Worm (Caenorhabditis elegans) whole organism, L3 larva: ENCODE measurements around the gene cpt-6.
A peak's percentile ranks its signal among the peaks of the same experiment; 100 is the strongest.

Source experiments
- R02D3.7 ChIP-seq: fragments of 150-350 bp; optimal IDR thresholded peaks from 2 replicates; lab custom pipeline; 2014; ENCODE audit warnings: missing biosample characterization, missing genetic modification characterization
- ZK546.5 ChIP-seq: sonication (generic microtip); optimal IDR thresholded peaks from 2 replicates; lab custom pipeline; 2017; ENCODE audit warnings: missing biosample characterization, missing genetic modification characterization
- aly-2 ChIP-seq: fragments of 150-350 bp; optimal IDR thresholded peaks from 2 replicates; lab custom pipeline; 2014; ENCODE audit warnings: missing biosample characterization, missing genetic modification characterization
- ama-1 ChIP-seq: fragments of 150-350 bp; optimal IDR thresholded peaks from 2 replicates; lab custom pipeline; 2018
- ceh-16 ChIP-seq: sonication (generic microtip); optimal IDR thresholded peaks from 2 replicates; lab custom pipeline; 2017; ENCODE audit warnings: missing biosample characterization, missing genetic modification characterization
- ceh-28 ChIP-seq: fragments of 150-350 bp; optimal IDR thresholded peaks from 2 replicates; lab custom pipeline; 2014; ENCODE audit warnings: missing biosample characterization, missing genetic modification reagents, missing genetic modification characterization
- ceh-82 ChIP-seq: fragments of 150-350 bp; optimal IDR thresholded peaks from 2 replicates; lab custom pipeline; 2014; ENCODE audit warnings: missing biosample characterization, missing genetic modification characterization
- ceh-9 ChIP-seq: sonication (generic microtip); optimal IDR thresholded peaks from 2 replicates; lab custom pipeline; 2018; ENCODE audit warnings: missing biosample characterization, missing genetic modification characterization
- daf-12 ChIP-seq: fragments of 150-350 bp; optimal IDR thresholded peaks from 2 replicates; lab custom pipeline; 2014; ENCODE audit warnings: missing biosample characterization, missing genetic modification reagents, missing genetic modification characterization
- egl-27 ChIP-seq: sonication (generic microtip); optimal IDR thresholded peaks from 4 replicates; lab custom pipeline; 2017; ENCODE audit warnings: missing biosample characterization, missing genetic modification reagents, missing genetic modification characterization
- elt-1 ChIP-seq: fragments of 150-350 bp; optimal IDR thresholded peaks from 2 replicates; lab custom pipeline; 2014; ENCODE audit warnings: missing biosample characterization, missing genetic modification characterization
- elt-2 ChIP-seq: sonication (generic microtip); optimal IDR thresholded peaks from 2 replicates; lab custom pipeline; 2016; ENCODE audit warnings: missing genetic modification reagents, mild to moderate bottlenecking, missing genetic modification characterization, missing compliant biosample characterization
- elt-3 ChIP-seq, 3 experiments: fragments of 150-350 bp in 1 of 3; sonication (generic microtip) in 2 of 3; optimal IDR thresholded peaks; 2 replicates in 2 of 3; 4 replicates in 1 of 3; lab custom pipeline; 2014 to 2017; ENCODE audit warnings: missing biosample characterization in 3 of 3, missing genetic modification characterization in 3 of 3
- eor-1 ChIP-seq, 2 experiments: fragments of 150-350 bp; optimal IDR thresholded peaks; 2 replicates each; lab custom pipeline; 2014 to 2018; ENCODE audit warnings: missing biosample characterization in 2 of 2, missing genetic modification characterization in 2 of 2
- fkh-2 ChIP-seq: fragments of 150-350 bp; optimal IDR thresholded peaks from 2 replicates; lab custom pipeline; 2014; ENCODE audit warnings: missing biosample characterization, missing genetic modification reagents, missing genetic modification characterization
- hmg-11 ChIP-seq: sonication (generic microtip); optimal IDR thresholded peaks from 2 replicates; lab custom pipeline; 2016; ENCODE audit warnings: missing genetic modification characterization, missing compliant biosample characterization
- jun-1 ChIP-seq: fragments of 150-350 bp; optimal IDR thresholded peaks from 2 replicates; lab custom pipeline; 2014; ENCODE audit warnings: missing biosample characterization, missing genetic modification reagents, missing genetic modification characterization
- lin-15B ChIP-seq: fragments of 150-350 bp; optimal IDR thresholded peaks from 2 replicates; lab custom pipeline; 2014; ENCODE audit warnings: missing biosample characterization, missing genetic modification characterization
- lsy-12 ChIP-seq: sonication (generic microtip); optimal IDR thresholded peaks from 2 replicates; lab custom pipeline; 2016; ENCODE audit warnings: mild to moderate bottlenecking, missing genetic modification characterization, missing compliant biosample characterization
- mdl-1 ChIP-seq: fragments of 150-350 bp; optimal IDR thresholded peaks from 2 replicates; lab custom pipeline; 2014; ENCODE audit warnings: missing biosample characterization, missing genetic modification characterization
- mml-1 ChIP-seq: fragments of 150-350 bp; sonication (generic microtip); optimal IDR thresholded peaks from 3 replicates; lab custom pipeline; 2014; ENCODE audit warnings: missing biosample characterization, missing genetic modification characterization
- nfya-1 ChIP-seq: sonication (generic microtip); optimal IDR thresholded peaks from 2 replicates; lab custom pipeline; 2017; ENCODE audit warnings: missing genetic modification characterization, mild to moderate bottlenecking, missing compliant biosample characterization, antibody characterized with exemption, moderate library complexity; ENCODE audit not compliant: insufficient read depth
- nhr-12 ChIP-seq: fragments of 150-350 bp; optimal IDR thresholded peaks from 2 replicates; lab custom pipeline; 2014; ENCODE audit warnings: missing biosample characterization, missing genetic modification characterization
- nhr-23 ChIP-seq: fragments of 150-350 bp; optimal IDR thresholded peaks from 2 replicates; lab custom pipeline; 2014; ENCODE audit warnings: missing biosample characterization, missing genetic modification reagents, missing genetic modification characterization
- nhr-237 ChIP-seq: fragments of 150-350 bp; optimal IDR thresholded peaks from 2 replicates; lab custom pipeline; 2014; ENCODE audit warnings: missing biosample characterization, missing genetic modification characterization
- nhr-25 ChIP-seq: sonication (generic microtip); optimal IDR thresholded peaks from 2 replicates; lab custom pipeline; 2017; ENCODE audit warnings: missing biosample characterization, missing genetic modification characterization
- nhr-67 ChIP-seq: fragments of 150-350 bp; optimal IDR thresholded peaks from 2 replicates; lab custom pipeline; 2014; ENCODE audit warnings: missing biosample characterization, missing genetic modification characterization
- nhr-76 ChIP-seq: fragments of 150-350 bp; sonication (generic microtip); optimal IDR thresholded peaks from 5 replicates; lab custom pipeline; 2014; ENCODE audit warnings: missing biosample characterization, missing genetic modification characterization
- nhr-77 ChIP-seq: fragments of 150-350 bp; optimal IDR thresholded peaks from 2 replicates; lab custom pipeline; 2014; ENCODE audit warnings: missing biosample characterization, missing genetic modification characterization
- pha-4 ChIP-seq: fragments of 150-350 bp; optimal IDR thresholded peaks from 2 replicates; lab custom pipeline; 2014; ENCODE audit warnings: missing biosample characterization, missing genetic modification reagents, missing genetic modification characterization
- pqm-1 ChIP-seq: fragments of 150-350 bp; optimal IDR thresholded peaks from 2 replicates; lab custom pipeline; 2017; ENCODE audit warnings: missing biosample characterization, missing genetic modification characterization, inconsistent platforms
- sea-2 ChIP-seq: fragments of 150-350 bp; sonication (generic microtip); optimal IDR thresholded peaks from 4 replicates; lab custom pipeline; 2014; ENCODE audit warnings: missing biosample characterization, missing genetic modification reagents, missing genetic modification characterization
- skn-1 ChIP-seq: fragments of 150-350 bp; optimal IDR thresholded peaks from 2 replicates; lab custom pipeline; 2014; ENCODE audit warnings: missing biosample characterization, missing genetic modification characterization
- snpc-4 ChIP-seq: fragments of 150-350 bp; optimal IDR thresholded peaks from 2 replicates; lab custom pipeline; 2014; ENCODE audit warnings: missing biosample characterization, missing genetic modification characterization
- tbx-2 ChIP-seq: sonication (generic microtip); optimal IDR thresholded peaks from 2 replicates; lab custom pipeline; 2016; ENCODE audit warnings: mild to moderate bottlenecking, missing genetic modification characterization, missing compliant biosample characterization
- unc-39 ChIP-seq: sonication (generic microtip); optimal IDR thresholded peaks from 4 replicates; lab custom pipeline; 2017; ENCODE audit warnings: missing biosample characterization, missing genetic modification characterization
- unc-62 ChIP-seq: fragments of 150-350 bp; sonication (generic microtip); optimal IDR thresholded peaks from 4 replicates; lab custom pipeline; 2014; ENCODE audit warnings: missing biosample characterization, missing genetic modification reagents, missing genetic modification characterization
- zag-1 ChIP-seq: fragments of 150-350 bp; optimal IDR thresholded peaks from 2 replicates; lab custom pipeline; 2014; ENCODE audit warnings: missing biosample characterization, missing genetic modification characterization
- ztf-11 ChIP-seq: fragments of 150-350 bp; optimal IDR thresholded peaks from 2 replicates; lab custom pipeline; 2014; ENCODE audit warnings: missing biosample characterization, missing genetic modification characterization
- ztf-4 ChIP-seq: fragments of 150-350 bp; optimal IDR thresholded peaks from 2 replicates; lab custom pipeline; 2014; ENCODE audit warnings: missing biosample characterization, missing genetic modification characterization

The cpt-6 gene

DNA sequence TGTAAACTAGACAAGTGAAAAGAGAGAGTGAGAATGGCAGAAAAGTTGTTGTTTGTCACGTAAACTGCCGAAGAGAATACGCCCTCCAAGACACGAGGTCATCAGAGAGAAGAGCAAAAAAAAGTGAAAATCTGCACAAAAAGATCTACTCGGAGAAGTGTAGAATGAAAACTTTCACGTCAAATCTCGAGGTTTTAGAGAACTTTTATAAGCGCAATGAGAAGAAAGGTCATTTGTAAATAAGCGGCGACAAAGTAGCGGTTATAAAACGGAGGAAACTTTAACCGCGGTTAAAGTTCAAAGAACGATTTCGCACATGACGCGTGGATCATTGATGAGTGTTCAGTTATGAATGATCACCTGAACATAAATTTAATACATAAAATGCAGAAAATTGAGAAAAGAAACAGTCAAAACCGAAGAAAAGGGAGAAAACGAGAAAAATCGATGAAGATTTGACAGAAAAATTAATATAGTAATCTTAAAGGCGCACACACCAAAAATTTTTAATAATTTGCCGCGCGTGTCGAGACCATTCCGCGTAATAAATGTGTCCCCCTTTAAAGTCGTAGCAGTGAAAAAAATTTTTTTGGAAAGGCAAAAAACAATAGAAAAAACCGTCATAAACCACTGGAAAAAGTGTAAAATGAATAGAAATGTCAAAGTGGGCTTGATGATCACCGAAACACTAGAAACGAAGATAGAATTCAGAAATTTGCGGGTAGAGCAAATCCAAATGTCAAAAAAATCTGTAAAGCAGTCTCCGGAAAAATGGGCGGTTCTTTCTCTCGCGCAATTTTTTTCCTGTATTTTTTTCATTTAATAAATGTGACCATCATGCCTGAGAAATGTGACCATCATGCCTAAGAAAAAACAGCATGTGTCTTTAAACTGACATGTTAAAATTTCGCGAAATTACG is 23.8 kb upstream of the cpt-6 start (continued):
- TF ChIP-seq elt-1, result peak; percentile 52

DNA sequence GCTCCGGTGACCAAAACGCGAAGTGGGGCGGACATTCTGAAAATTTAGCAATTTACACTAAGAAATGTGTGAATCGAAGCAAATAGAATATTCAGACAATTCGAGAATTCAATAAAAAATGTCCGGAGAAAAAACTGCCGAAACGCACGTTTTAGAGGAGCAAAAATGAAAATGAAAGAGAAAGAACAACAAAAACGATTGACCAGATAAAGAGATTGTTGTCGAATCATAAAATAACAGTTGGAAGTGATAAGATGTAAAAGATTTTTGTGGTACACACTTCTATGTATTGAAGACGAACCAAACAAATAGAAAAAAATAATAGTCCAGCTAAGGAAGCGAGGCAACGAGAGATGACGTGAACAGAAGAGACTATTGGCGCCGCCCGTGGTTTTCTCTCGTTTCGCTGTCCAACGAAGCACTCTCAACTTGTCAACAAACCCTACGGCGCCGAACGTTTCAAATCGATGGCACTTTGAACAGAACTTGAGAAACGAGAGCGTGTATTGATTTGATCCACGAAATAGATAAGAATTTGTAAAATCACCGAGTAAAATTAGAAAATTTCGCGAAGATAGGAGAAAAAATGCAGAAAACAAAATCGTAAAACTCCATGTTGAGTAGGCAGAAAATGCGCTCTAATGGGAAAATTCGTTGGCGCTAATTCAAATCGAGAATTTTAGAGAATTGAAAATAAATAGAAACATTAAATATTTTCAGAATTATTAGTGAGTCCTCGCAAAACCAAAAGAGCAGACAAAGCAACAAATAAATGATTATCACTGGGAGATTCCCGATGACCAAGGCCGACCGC is 23.0 kb upstream of the cpt-6 start, which contains the start of gene mdh-1:
Gene mdh-1 (minus strand): TSS at position 36 of the 814 bp plus-strand sequence.
- TF ChIP-seq ZK546.5 (tag; lab: Kevin White, UChicago) (no peak), ztf-4 (no peak), nhr-76 (tag; lab: Kevin White, UChicago) (no peak), R02D3.7 (tag; lab: Kevin White, UChicago) (no peak), pha-4 (peak; percentile 70), unc-62 (no peak), unc-39 (tag; lab: Kevin White, UChicago) (no peak), daf-12 (tag; lab: Kevin White, UChicago) (no peak), lin-15B (tag; lab: Kevin White, UChicago) (peak; percentile 38), hmg-11 (tag; lab: Kevin White, UChicago) (peak; percentile 31), eor-1 (tag; optimal IDR thresholded peaks at IDR 0.05; lab: Kevin White, UChicago) (no peak), nhr-237 (no peak), fkh-2 (tag; lab: Kevin White, UChicago) (no peak), ama-1 (no peak), jun-1 (tag; lab: Kevin White, UChicago) (no peak), skn-1 (tag; lab: Kevin White, UChicago) (no peak), ztf-11 (tag; lab: Kevin White, UChicago) (no peak), ceh-9 (no peak), elt-1 (no peak), mdl-1 (no peak), elt-2 (tag; lab: Kevin White, UChicago) (peak; percentile 30), lsy-12 (tag; lab: Kevin White, UChicago) (no peak), zag-1 (tag; lab: Kevin White, UChicago) (no peak), egl-27 (tag; lab: Kevin White, UChicago) (no peak), nhr-67 (tag; lab: Kevin White, UChicago) (no peak), nhr-77 (tag; lab: Kevin White, UChicago) (no peak), nhr-25 (tag; lab: Kevin White, UChicago) (no peak), mml-1 (no peak), snpc-4 (peak; percentile 21), elt-3 (tag; optimal IDR thresholded peaks at IDR 0.05; lab: Kevin White, UChicago) (no peak), nfya-1 (tag; lab: Kevin White, UChicago) (peak; percentile 10), ceh-16 (tag; lab: Kevin White, UChicago) (no peak), nhr-23 (tag; lab: Kevin White, UChicago) (no peak), ceh-82 (tag; lab: Kevin White, UChicago) (no peak), nhr-12 (tag; lab: Kevin White, UChicago) (no peak), aly-2 (tag; lab: Kevin White, UChicago) (no peak), ceh-28 (tag; lab: Kevin White, UChicago) (peak; percentile 55), pqm-1 (tag; lab: Kevin White, UChicago) (no peak), tbx-2 (tag; lab: Kevin White, UChicago) (no peak)

ce11 chrV:6515344-6515743 is 21.6 kb upstream of the cpt-6 start:
- TF ChIP-seq nhr-25 (tag; lab: Kevin White, UChicago) (no peak), nhr-76 (tag; lab: Kevin White, UChicago) (no peak), ceh-16 (tag; lab: Kevin White, UChicago) (no peak), sea-2 (GFP tag; lab: Kevin White, UChicago) (no peak), mdl-1 (no peak), ama-1 (no peak), pha-4 (no peak)
